Worm (Caenorhabditis elegans): ENCODE measurements around the gene C17A2.4.

Gene C17A2.4

DNA sequence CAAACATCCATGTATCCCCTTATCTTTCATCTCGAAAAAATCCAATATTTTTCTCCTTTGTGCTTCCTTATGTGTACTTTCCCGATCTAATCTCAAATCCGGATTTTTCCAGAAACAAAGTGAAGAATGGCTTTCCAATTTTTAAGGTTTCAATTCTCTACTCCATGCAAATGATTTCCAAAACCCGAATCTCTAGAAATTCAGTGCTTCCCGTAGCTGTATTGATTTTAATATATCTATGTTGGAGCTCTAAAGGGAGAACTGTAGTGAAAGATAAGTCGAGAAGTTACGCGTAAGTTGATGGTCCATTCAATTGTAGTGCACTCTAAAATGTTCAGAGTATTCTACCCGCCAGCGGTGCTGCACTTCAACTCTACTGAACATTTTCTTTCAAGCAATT is at the start of gene C17A2.4:
TSS of gene C17A2.4 (plus strand) at position 301 of the 400 bp plus-strand sequence.
- TF ChIP-seq fkh-10 (GFP tag; optimal IDR thresholded peaks at IDR 0.05) (no peak), ceh-18 (tag; optimal IDR thresholded peaks at IDR 0.05) (no peak), ceh-2 (tag; optimal IDR thresholded peaks at IDR 0.05) (no peak), che-1 (tag; optimal IDR thresholded peaks at IDR 0.05) (no peak), pax-1 (tag; optimal IDR thresholded peaks at IDR 0.05) (no peak), eyg-1 (tag; optimal IDR thresholded peaks at IDR 0.05) (no peak), unc-42 (tag; optimal IDR thresholded peaks at IDR 0.05) (no peak), ets-4 (tag; optimal IDR thresholded peaks at IDR 0.05) (no peak), elt-4 (tag; optimal IDR thresholded peaks at IDR 0.05) (no peak)

DNA sequence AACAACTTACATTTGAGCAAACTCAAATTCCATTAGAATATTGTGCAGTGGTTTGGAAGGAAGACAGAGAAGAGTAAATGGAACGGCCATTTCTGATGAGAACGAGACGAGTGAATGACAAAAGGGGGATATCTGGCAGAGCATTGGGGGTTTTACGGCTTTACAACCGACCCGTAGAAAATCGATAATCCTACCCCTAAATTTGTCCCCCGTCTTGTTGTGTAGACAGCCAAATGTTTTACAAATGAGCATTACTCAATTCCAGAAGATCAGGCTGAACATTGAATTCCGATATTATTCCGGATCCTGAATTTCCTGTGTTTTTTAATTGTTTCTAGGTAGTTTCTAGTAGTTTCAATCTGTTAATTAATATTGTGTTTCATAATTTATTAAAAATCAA is 46.3 kb upstream of the C17A2.4 start, which contains the start of gene fbxb-99:
TSS of gene fbxb-99 (minus strand) at position 101 of the 400 bp plus-strand sequence.
- no peak for TF ChIP-seq hlh-8 (tag; optimal IDR thresholded peaks at IDR 0.05)
- no peak for TF ChIP-seq ref-2 (tag; optimal IDR thresholded peaks at IDR 0.05)

DNA sequence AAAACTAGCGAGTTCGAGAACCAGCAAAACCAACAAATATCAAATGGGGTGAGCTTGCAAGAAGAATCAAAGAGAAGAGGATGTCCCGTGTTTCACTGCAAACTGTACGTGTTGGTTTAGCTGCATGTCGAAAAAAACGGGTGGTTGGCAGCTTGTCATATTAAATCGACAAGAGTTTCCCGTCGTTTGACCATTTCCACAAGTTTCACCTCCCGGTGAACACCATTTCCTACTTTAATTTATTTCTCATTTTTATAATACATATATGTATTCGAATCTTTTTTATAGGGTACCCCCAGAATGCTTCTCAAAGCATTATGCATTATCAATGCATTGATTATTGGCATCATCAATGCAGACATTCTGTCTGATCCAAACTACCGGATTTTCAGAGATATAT is 44.3 kb upstream of the C17A2.4 start, which contains the start of gene Y8A9A.2:
TSS of gene Y8A9A.2 (plus strand) at position 301 of the 400 bp plus-strand sequence.
- TF ChIP-seq fkh-6 (tag; optimal IDR thresholded peaks at IDR 0.05) (no peak), ceh-6 (GFP tag; optimal IDR thresholded peaks at IDR 0.05) (no peak), F13H6.1 (tag; optimal IDR thresholded peaks at IDR 0.05) (no peak), ceh-22 (tag; optimal IDR thresholded peaks at IDR 0.05) (no peak), nhr-232 (tag; optimal IDR thresholded peaks at IDR 0.05) (no peak), gmeb-2 (tag; optimal IDR thresholded peaks at IDR 0.05) (no peak), ahr-1 (tag; optimal IDR thresholded peaks at IDR 0.05) (no peak), dmd-4 (tag; optimal IDR thresholded peaks at IDR 0.05; ENCODE audit: borderline replicate concordance) (no peak), ceh-34 (tag; optimal IDR thresholded peaks at IDR 0.05) (no peak), hlh-15 (tag; optimal IDR thresholded peaks at IDR 0.05) (no peak), ceh-19 (GFP tag; optimal IDR thresholded peaks at IDR 0.05) (no peak), Y22D7AL.16 (tag; optimal IDR thresholded peaks at IDR 0.05) (no peak), eyg-1 (tag; optimal IDR thresholded peaks at IDR 0.05) (no peak), hlh-30 (tag; optimal IDR thresholded peaks at IDR 0.05; ENCODE audit: insufficient read depth) (no peak), che-1 (tag; optimal IDR thresholded peaks at IDR 0.05) (no peak), ceh-18 (tag; optimal IDR thresholded peaks at IDR 0.05) (no peak), ceh-2 (tag; optimal IDR thresholded peaks at IDR 0.05) (no peak)

DNA sequence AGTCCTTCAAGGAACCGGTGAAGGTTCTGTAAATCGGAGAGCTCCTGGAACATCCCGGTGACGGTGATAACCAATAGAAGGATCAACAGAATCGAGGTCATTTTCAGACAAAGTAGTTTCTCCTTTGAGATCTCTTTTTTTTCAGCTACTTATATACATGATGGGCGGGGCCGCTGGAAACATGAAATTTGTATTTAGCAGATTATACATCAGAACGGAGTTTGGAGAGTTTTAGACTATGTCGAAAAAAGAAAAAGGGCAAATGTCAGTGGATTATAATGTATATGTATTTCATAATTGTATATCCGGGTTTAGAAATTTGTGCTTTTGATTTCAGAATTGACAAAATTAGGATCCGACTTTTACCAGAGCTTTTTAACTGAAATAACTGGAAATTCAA is 36.4 kb upstream of the C17A2.4 start, which contains the start of gene ins-32:
TSS of gene ins-32 (minus strand) at position 101 of the 400 bp plus-strand sequence.
- TF ChIP-seq ref-2 (tag; optimal IDR thresholded peaks at IDR 0.05) (no peak), syd-9 (tag; optimal IDR thresholded peaks at IDR 0.05) (no peak), hlh-8 (tag; optimal IDR thresholded peaks at IDR 0.05) (no peak), elt-2 (tag; optimal IDR thresholded peaks at IDR 0.05) (no peak), ceh-31 (tag; optimal IDR thresholded peaks at IDR 0.05) (no peak), hlh-13 (GFP tag; optimal IDR thresholded peaks at IDR 0.05) (no peak), Y22D7AL.16 (tag; optimal IDR thresholded peaks at IDR 0.05) (no peak), mec-3 (tag; optimal IDR thresholded peaks at IDR 0.05; ENCODE audit: borderline replicate concordance) (no peak), zip-5 (tag; optimal IDR thresholded peaks at IDR 0.05) (no peak), hlh-6 (tag; optimal IDR thresholded peaks at IDR 0.05) (no peak), dmd-4 (tag; optimal IDR thresholded peaks at IDR 0.05; ENCODE audit: borderline replicate concordance) (no peak), pax-1 (tag; optimal IDR thresholded peaks at IDR 0.05) (no peak), dve-1 (tag; optimal IDR thresholded peaks at IDR 0.05) (no peak), K02D7.2 (tag; optimal IDR thresholded peaks at IDR 0.05) (no peak), sdc-2 (tag; optimal IDR thresholded peaks at IDR 0.05) (no peak), pqm-1 (tag; optimal IDR thresholded peaks at IDR 0.05) (no peak), npax-4 (tag; optimal IDR thresholded peaks at IDR 0.05) (no peak), ceh-14 (tag; optimal IDR thresholded peaks at IDR 0.05) (no peak), ztf-16 (tag; optimal IDR thresholded peaks at IDR 0.05) (no peak), fax-1 (tag; optimal IDR thresholded peaks at IDR 0.05) (no peak)
